Worm (Caenorhabditis elegans): Measurements from ENCODE around the gene Y116A8C.40.
A peak's percentile ranks its signal among the peaks of the same experiment; 100 is the strongest.

Gene Y116A8C.40

DNA sequence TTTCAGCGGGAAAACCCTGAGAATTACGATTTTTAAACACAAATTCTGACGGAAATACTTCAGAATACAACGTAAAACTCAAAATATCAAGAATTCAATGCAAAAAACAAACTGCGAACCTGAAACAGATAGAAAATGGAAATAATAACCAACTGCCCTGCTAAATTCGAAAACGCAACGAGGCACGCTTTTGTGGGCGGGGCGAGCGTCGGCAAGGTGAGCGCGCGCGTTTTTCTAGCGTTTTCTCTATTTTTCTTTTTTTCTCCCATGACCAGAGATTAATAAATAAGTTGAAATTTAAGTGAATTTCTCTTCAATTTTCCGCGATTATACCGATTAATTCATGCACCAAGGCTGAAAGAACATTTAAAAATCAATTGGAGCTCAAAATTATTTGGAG lies 32.2 kb downstream of the Y116A8C.40 start, which contains the start of gene uaf-2 (continued):
- TF ChIP-seq cebp-1 (GFP tag; IDR thresholded peaks at IDR 0.05) = no peak
- no peak for TF ChIP-seq cebp-1 (tag; optimal IDR thresholded peaks at IDR 0.05)
- 0 out of 2 replicates have a peak, but pooled peaks have one; percentile 10 for TF ChIP-seq D2030.7 (GFP tag; IDR thresholded peaks at IDR 0.05)
- TF ChIP-seq ceh-100 (GFP tag; IDR thresholded peaks at IDR 0.05) = peak; percentile 63
- TF ChIP-seq attf-5 (GFP tag; optimal IDR thresholded peaks at IDR 0.05) = peak; percentile 56
- 0 out of 2 replicates have a peak, but pooled peaks have one; percentile 7 for TF ChIP-seq mcd-1 (GFP tag; IDR thresholded peaks at IDR 0.05)
- TF ChIP-seq nhr-27 (tag; optimal IDR thresholded peaks at IDR 0.05) = no peak
- no peak for TF ChIP-seq ztf-3 (GFP tag; optimal IDR thresholded peaks at IDR 0.05)
- no peak for TF ChIP-seq let-526 (GFP tag; IDR thresholded peaks at IDR 0.05)
- no peak for TF ChIP-seq egl-18 (GFP tag; IDR thresholded peaks at IDR 0.05)
- no peak for TF ChIP-seq chd-7 (tag; optimal IDR thresholded peaks at IDR 0.05)
- TF ChIP-seq F23B12.7 (tag; optimal IDR thresholded peaks at IDR 0.05; ENCODE audit: insufficient read depth) = peak; percentile 38
- no peak for TF ChIP-seq ccch-3 (GFP tag; optimal IDR thresholded peaks at IDR 0.05)

DNA sequence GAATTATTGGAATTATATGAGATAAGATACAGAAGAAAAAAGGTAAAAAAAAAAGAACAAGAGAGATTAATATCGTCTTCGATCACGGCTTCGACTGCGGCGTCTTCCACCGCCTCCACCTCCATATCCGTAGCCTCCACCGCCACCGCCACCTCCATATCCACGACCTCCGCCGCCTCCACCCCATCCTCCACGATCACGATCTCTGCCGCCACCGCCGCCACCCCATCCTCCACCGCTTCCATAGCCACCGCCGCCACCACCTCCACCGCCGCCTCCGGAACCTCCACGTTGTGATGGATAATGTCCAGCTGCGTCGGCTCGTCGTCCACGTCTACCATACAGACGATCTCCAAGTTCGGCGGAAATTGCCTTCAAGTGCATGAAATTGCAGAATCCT lies 34.0 kb downstream of the Y116A8C.40 start:
- TF ChIP-seq hmg-20 (GFP tag; IDR thresholded peaks at IDR 0.05) = no peak
- TF ChIP-seq attf-3 (GFP tag; conservative IDR thresholded peaks at IDR 0.05) = no peak
- peak; percentile 68; the same call in 1 of the 2 replicates for TF ChIP-seq zfh-2 (GFP tag; conservative IDR thresholded peaks at IDR 0.05)
- no peak for TF ChIP-seq tbp1 (GFP tag; optimal IDR thresholded peaks at IDR 0.05)
- peak; percentile 94 for TF ChIP-seq egrh-3 (GFP tag; IDR thresholded peaks at IDR 0.05)
- no peak for TF ChIP-seq atf-7 (tag; optimal IDR thresholded peaks at IDR 0.05)
- TF ChIP-seq gei-17 (GFP tag; optimal IDR thresholded peaks at IDR 0.05) = no peak
- TF ChIP-seq attf-5 (GFP tag; optimal IDR thresholded peaks at IDR 0.05) = no peak
- no peak for TF ChIP-seq ztf-22 (GFP tag; optimal IDR thresholded peaks at IDR 0.05)
- TF ChIP-seq nhr-120 (GFP tag; IDR thresholded peaks at IDR 0.05) = no peak
- TF ChIP-seq aptf-3 (GFP tag; IDR thresholded peaks at IDR 0.05) = 0 out of 2 replicates have a peak, but pooled peaks have one; percentile 20

DNA sequence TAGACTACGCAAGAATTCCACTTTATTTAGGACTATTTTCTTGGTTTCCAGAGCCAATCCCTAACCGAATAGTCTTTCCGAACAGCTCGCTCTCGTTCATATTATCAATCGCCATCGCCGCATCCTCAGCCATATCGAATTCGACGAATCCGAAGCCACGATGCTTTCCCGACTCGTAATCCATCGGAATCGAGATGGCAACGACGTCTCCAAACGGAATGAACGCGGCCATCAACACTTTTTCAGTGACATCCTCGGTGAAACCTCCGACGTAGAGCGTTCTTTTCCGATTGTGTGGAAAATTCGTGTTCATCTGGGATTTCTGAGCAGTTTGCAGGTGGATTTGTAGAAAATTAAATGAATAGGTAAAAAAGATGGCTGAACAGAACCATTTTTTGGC lies 34.4 kb downstream of the Y116A8C.40 start, which contains the start of gene cyn-13:
Gene cyn-13 (minus strand): TSS at position 313 of the 400 bp plus-strand sequence.
- TF ChIP-seq aptf-3 (GFP tag; IDR thresholded peaks at IDR 0.05) (no peak), sptf-2 (GFP tag; optimal IDR thresholded peaks at IDR 0.05) (no peak), unc-130 (GFP tag; optimal IDR thresholded peaks at IDR 0.05) (no peak), nfyb-1 (GFP tag; IDR thresholded peaks at IDR 0.05) (no peak), rcor-1 (GFP tag; IDR thresholded peaks at IDR 0.05) (no peak), F49E8.2 (tag; optimal IDR thresholded peaks at IDR 0.05; ENCODE audit: insufficient read depth) (peak; percentile 41), hlh-12 (tag; optimal IDR thresholded peaks at IDR 0.05) (no peak), cebp-1 (GFP tag; IDR thresholded peaks at IDR 0.05) (no peak), cebp-1 (tag; optimal IDR thresholded peaks at IDR 0.05) (peak; percentile 16), F57A8.1 (GFP tag; optimal IDR thresholded peaks at IDR 0.05) (no peak), ets-4 (GFP tag; optimal IDR thresholded peaks at IDR 0.05) (no peak), egl-18 (GFP tag; IDR thresholded peaks at IDR 0.05) (no peak), xnd-1 (tag; optimal IDR thresholded peaks at IDR 0.05) (no peak), ztf-18 (tag; optimal IDR thresholded peaks at IDR 0.05) (no peak), ztf-25 (GFP tag; IDR thresholded peaks at IDR 0.05) (no peak), Y79H2A.3 (GFP tag; conservative IDR thresholded peaks at IDR 0.05) (no peak), F37B4.10 (GFP tag; IDR thresholded peaks at IDR 0.05) (no peak), sdz-38 (tag; optimal IDR thresholded peaks at IDR 0.05) (no peak), nhr-80 (tag; optimal IDR thresholded peaks at IDR 0.05) (no peak), fkh-3 (tag; optimal IDR thresholded peaks at IDR 0.05) (peak; percentile 4), hrde-1 (tag; optimal IDR thresholded peaks at IDR 0.05; ENCODE audit: borderline replicate concordance) (peak; percentile 54), F52B5.7 (tag; optimal IDR thresholded peaks at IDR 0.05) (no peak), snpc-4 (GFP tag; optimal IDR thresholded peaks at IDR 0.05) (no peak), snpc-4 (tag; optimal IDR thresholded peaks at IDR 0.05) (peak in 1 of 4 experiments; percentile 71), mcd-1 (GFP tag; IDR thresholded peaks at IDR 0.05) (0 out of 2 replicates have a peak, but pooled peaks have one; percentile 20), Y56A3A.18 (GFP tag; IDR thresholded peaks at IDR 0.05) (0 out of 2 replicates have a peak, but pooled peaks have one; percentile 16), ekl-4 (GFP tag; IDR thresholded peaks at IDR 0.05) (peak; percentile 48; the same call in 1 of the 2 replicates), zim-3 (tag; optimal IDR thresholded peaks at IDR 0.05) (no peak)

All from whole organism, young adult.